Worm (Caenorhabditis elegans): Measurements from ENCODE around the gene srz-31.

The srz-31 gene

DNA sequence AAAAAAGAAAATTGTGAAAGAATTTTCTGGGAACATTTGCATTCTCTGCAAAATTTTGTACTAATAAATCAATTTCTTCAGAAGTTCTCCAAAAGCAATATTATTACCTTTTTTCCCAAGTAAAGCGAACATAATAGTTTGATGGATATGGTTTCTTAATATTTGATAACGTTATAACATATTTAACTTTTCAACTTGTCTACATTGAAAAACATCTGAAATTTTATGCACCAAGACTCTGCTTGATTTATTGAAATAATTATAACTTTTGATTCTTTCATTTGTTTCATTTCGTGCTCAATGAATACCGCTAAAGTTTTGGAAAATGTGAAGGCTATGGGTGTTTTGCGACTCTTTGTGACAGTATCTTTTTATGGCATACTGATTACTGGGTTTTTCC, at the start of gene srz-31:
srz-31 (plus strand) TSS at position 301 of the 400 bp plus-strand sequence.
- TF ChIP-seq ztf-1 (GFP tag; conservative IDR thresholded peaks at IDR 0.05) (no peak), nhr-10 (tag; optimal IDR thresholded peaks at IDR 0.05) (no peak), lin-39 (tag; optimal IDR thresholded peaks at IDR 0.05) (no peak)

DNA sequence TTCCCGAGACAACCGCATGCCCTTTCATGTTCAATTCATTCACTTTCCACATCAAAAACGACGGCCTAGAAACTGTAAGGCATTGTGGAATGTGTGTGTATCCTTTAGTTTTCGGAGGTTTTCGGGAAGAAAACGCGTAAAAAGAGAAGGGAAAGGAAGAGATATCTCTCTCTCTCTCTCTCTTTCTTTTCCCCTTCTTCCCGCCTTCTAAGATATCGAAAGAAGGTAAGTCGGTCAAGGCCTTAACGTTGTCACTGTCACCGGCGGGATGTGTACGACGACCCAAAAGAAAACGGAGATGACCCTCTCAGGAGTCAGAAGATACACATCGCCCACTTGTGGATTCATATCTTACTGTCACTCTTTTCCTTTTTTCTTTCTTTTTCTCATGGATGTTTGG, 47.4 kb upstream of the srz-31 start:
- TF ChIP-seq blmp-1 (tag; optimal IDR thresholded peaks at IDR 0.05; ENCODE audit: insufficient read depth) (peak; percentile 93), crh-2 (tag; optimal IDR thresholded peaks at IDR 0.05) (no peak), nhr-11 (tag; optimal IDR thresholded peaks at IDR 0.05) (no peak), aly-2 (tag; optimal IDR thresholded peaks at IDR 0.05) (no peak), nhr-23 (tag; optimal IDR thresholded peaks at IDR 0.05) (no peak), unc-55 (GFP tag; optimal IDR thresholded peaks at IDR 0.05) (no peak), nhr-21 (tag; optimal IDR thresholded peaks at IDR 0.05) (peak; percentile 64), sma-9 (GFP tag; optimal IDR thresholded peaks at IDR 0.05) (peak; percentile 2), sma-9 (tag; optimal IDR thresholded peaks at IDR 0.05) (no peak), sma-3 (GFP tag; optimal IDR thresholded peaks at IDR 0.05) (no peak), snpc-4 (tag; optimal IDR thresholded peaks at IDR 0.05) (no peak), nhr-77 (tag; optimal IDR thresholded peaks at IDR 0.05) (no peak), nhr-25 (tag; optimal IDR thresholded peaks at IDR 0.05) (peak; percentile 27), nhr-129 (tag; optimal IDR thresholded peaks at IDR 0.05) (peak; percentile 31), lin-11 (tag; optimal IDR thresholded peaks at IDR 0.05) (no peak)

DNA sequence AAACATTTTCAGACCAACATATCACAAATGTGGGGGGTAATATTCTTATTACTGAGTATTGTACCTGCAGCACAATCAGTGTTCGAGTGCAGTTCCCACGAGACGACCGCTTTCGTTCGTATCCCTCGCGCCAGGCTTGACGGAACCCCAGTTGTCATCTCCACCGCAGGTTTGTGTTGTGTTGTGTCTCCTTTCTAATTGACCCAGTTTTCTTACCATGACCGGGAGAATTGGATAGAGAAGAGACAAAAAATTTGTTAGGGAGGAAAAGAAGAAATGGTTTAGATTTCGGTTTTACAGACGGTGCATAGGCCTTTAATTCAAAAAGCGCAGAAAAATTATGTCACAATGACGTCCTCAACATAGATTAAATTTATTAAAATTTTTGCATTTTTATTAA, 45.9 kb upstream of the srz-31 start, which contains the start of gene noah-2:
noah-2 (plus strand) TSS at position 13 of the 400 bp plus-strand sequence.
- TF ChIP-seq peb-1 (tag; optimal IDR thresholded peaks at IDR 0.05), result no peak
- TF ChIP-seq nhr-25 (tag; optimal IDR thresholded peaks at IDR 0.05), result no peak
- no peak for TF ChIP-seq lin-11 (tag; optimal IDR thresholded peaks at IDR 0.05)
- TF ChIP-seq nhr-12 (tag; optimal IDR thresholded peaks at IDR 0.05), result no peak
- TF ChIP-seq ztf-4 (tag; optimal IDR thresholded peaks at IDR 0.05), result no peak
- TF ChIP-seq Y55F3AM.14 (GFP tag; optimal IDR thresholded peaks at IDR 0.05), result no peak
- no peak for TF ChIP-seq egl-27 (tag; optimal IDR thresholded peaks at IDR 0.05)
- no peak for TF ChIP-seq crh-2 (tag; optimal IDR thresholded peaks at IDR 0.05)
- no peak for TF ChIP-seq lin-39 (tag; optimal IDR thresholded peaks at IDR 0.05)
- no peak for TF ChIP-seq ceh-82 (tag; optimal IDR thresholded peaks at IDR 0.05)
- no peak for TF ChIP-seq gmeb-1 (tag; optimal IDR thresholded peaks at IDR 0.05)
- no peak for TF ChIP-seq sma-9 (GFP tag; optimal IDR thresholded peaks at IDR 0.05)
- no peak for TF ChIP-seq sma-9 (tag; optimal IDR thresholded peaks at IDR 0.05)
- no peak for TF ChIP-seq zag-1 (tag; optimal IDR thresholded peaks at IDR 0.05)
- no peak for TF ChIP-seq mdl-1 (tag; optimal IDR thresholded peaks at IDR 0.05)
- TF ChIP-seq mbf-1 (tag; optimal IDR thresholded peaks at IDR 0.05), result no peak
- no peak for TF ChIP-seq ama-1 (optimal IDR thresholded peaks at IDR 0.05)
- no peak for TF ChIP-seq nhr-10 (tag; optimal IDR thresholded peaks at IDR 0.05)
- TF ChIP-seq dmd-4 (tag; optimal IDR thresholded peaks at IDR 0.05), result no peak

DNA sequence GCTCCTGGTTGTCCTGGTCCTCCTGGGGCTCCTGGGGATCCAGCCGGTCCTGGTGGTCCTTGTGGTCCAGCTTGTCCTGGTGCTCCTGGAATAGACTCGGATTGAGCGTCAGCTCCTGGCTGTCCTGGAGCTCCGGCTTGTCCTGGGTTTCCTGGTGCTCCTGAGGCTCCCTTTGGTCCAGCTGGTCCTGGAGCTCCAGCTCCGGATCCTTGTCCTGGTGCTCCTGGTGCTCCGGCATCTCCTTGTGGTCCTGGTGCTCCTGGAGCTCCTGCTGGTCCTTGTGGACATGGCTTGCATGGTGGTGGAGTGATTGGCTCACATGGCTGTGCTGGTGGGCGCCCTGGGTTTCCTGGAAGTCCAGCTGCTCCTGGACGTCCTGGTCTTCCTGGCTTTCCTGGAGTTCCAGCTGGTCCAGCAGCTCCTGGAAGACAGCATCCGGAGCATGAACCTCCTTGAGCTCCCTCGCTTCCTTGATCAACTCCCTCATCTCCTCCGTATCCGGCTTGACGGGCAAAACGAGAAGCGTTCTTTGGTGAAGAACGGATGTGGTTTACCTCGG, 38.5 kb upstream of the srz-31 start:
- TF ChIP-seq ceh-82 (tag; optimal IDR thresholded peaks at IDR 0.05), result no peak
- no peak for TF ChIP-seq elt-3 (tag; optimal IDR thresholded peaks at IDR 0.05)

DNA sequence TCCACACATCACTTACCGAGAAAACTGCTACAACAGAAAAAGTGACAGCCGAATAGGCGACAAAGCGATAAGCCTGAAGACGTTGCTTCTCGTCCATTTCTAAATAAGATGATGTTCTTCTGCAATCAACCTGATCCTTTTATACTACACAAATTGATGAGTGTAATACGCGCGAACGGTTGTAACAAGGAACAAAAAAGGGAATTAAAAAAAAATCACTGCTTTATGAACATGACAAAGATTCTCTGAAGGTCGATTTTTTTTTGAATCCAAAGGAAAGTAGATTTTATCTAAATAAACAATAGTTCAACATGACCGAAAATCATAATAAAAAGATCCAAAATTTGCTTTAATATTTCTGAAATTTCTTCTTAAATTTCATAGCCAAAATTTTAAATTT, 37.9 kb upstream of the srz-31 start, which contains the start of gene col-133:
col-133 (minus strand) TSS at position 101 of the 400 bp plus-strand sequence.
- TF ChIP-seq gmeb-1 (tag; optimal IDR thresholded peaks at IDR 0.05) (no peak), ztf-4 (tag; optimal IDR thresholded peaks at IDR 0.05) (no peak), fos-1 (tag; optimal IDR thresholded peaks at IDR 0.05) (no peak), Y55F3AM.14 (GFP tag; optimal IDR thresholded peaks at IDR 0.05) (no peak), C34F6.9 (tag; optimal IDR thresholded peaks at IDR 0.05) (no peak), ztf-1 (GFP tag; conservative IDR thresholded peaks at IDR 0.05) (no peak), crh-2 (tag; optimal IDR thresholded peaks at IDR 0.05) (no peak), aly-2 (tag; optimal IDR thresholded peaks at IDR 0.05) (no peak), zag-1 (tag; optimal IDR thresholded peaks at IDR 0.05) (no peak), snpc-4 (tag; optimal IDR thresholded peaks at IDR 0.05) (no peak)

DNA sequence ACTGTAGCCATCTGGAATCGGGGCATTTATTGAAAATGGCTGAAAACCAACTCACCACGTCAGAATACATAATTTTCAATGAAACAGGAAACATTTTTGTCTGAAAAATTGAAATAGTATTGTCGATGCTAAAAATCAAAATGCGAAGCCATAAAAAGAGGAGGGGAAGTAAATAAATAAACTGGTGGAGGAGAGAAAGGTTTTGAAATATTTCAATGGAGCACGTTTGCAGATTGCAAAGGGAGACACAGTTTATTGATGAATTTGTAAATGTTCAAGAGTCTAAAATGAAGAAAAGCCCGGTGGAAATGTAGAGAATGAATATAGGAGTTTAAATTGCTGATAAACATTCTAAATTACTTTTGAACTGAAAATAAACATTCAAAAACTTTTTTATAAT, 34.1 kb upstream of the srz-31 start, which contains the start of gene F52B11.5:
F52B11.5 (minus strand) TSS at position 178 of the 400 bp plus-strand sequence.
- TF ChIP-seq C34F6.9 (tag; optimal IDR thresholded peaks at IDR 0.05) (peak; percentile 62), unc-55 (GFP tag; optimal IDR thresholded peaks at IDR 0.05) (peak; percentile 65), fos-1 (tag; optimal IDR thresholded peaks at IDR 0.05) (peak; percentile 35), nhr-10 (tag; optimal IDR thresholded peaks at IDR 0.05) (no peak), nhr-129 (tag; optimal IDR thresholded peaks at IDR 0.05) (peak; percentile 71), crh-2 (tag; optimal IDR thresholded peaks at IDR 0.05) (peak; percentile 22), mdl-1 (tag; optimal IDR thresholded peaks at IDR 0.05) (no peak)

Data from whole organism, L2 larva.